Fruit fly (Drosophila melanogaster) whole organism, embryonic: ENCODE results near the gene Ufsp2.

Experiments
- Blimp-1 ChIP-seq: fragments of 200-800 bp; sonication (Bioruptor generic); optimal IDR thresholded peaks from 3 replicates; lab custom pipeline; 2018; ENCODE audit warnings: missing biosample characterization, missing genetic modification characterization, mild to moderate bottlenecking, moderate library complexity, missing genetic modification reagents
- CG10209 ChIP-seq: fragments of 200-800 bp; sonication (Bioruptor generic); optimal IDR thresholded peaks from 3 replicates; lab custom pipeline; 2017; ENCODE audit warnings: missing biosample characterization, mild to moderate bottlenecking, missing genetic modification characterization, missing genetic modification reagents
- CG17328 ChIP-seq: fragments of 200-800 bp; sonication (Bioruptor generic); IDR thresholded peaks from 2 replicates; pipeline ENCODE4 v1.3.6; 2022; ENCODE audit warnings: missing biosample characterization, missing genetic modification characterization
- CG18619 ChIP-seq: fragments of 200-800 bp; sonication (Bioruptor generic); optimal IDR thresholded peaks from 3 replicates; lab custom pipeline; 2017; ENCODE audit warnings: missing biosample characterization, mild to moderate bottlenecking, missing genetic modification characterization
- CG3995 ChIP-seq: fragments of 200-800 bp; sonication (Bioruptor generic); optimal IDR thresholded peaks from 3 replicates; lab custom pipeline; 2016; ENCODE audit warnings: missing biosample characterization, missing genetic modification characterization
- CG42726 ChIP-seq: fragments of 200-800 bp; sonication (Bioruptor generic); IDR thresholded peaks from 2 replicates; pipeline ENCODE4 v1.3.6; 2022; ENCODE audit warnings: missing biosample characterization, missing genetic modification characterization; ENCODE audit not compliant: partially characterized antibody
- CG43689 ChIP-seq: fragments of 200-800 bp; sonication (Bioruptor generic); IDR thresholded peaks from 2 replicates; pipeline ENCODE4 v1.3.6; 2022; ENCODE audit warnings: missing biosample characterization, missing genetic modification characterization
- CG7271 ChIP-seq: fragments of 200-800 bp; sonication (Bioruptor generic); optimal IDR thresholded peaks from 2 replicates; lab custom pipeline; 2018; ENCODE audit warnings: missing biosample characterization, mild to moderate bottlenecking, missing genetic modification characterization, moderate library complexity
- CG7372 ChIP-seq: fragments of 200-800 bp; sonication (Bioruptor generic); IDR thresholded peaks from 2 replicates; pipeline ENCODE4 v1.3.6; 2022; ENCODE audit warnings: missing biosample characterization, missing genetic modification characterization
- CG7745 ChIP-seq: fragments of 200-800 bp; sonication (Bioruptor generic); optimal IDR thresholded peaks from 2 replicates; lab custom pipeline; 2018; ENCODE audit warnings: missing biosample characterization, mild to moderate bottlenecking, missing genetic modification characterization, moderate library complexity
- CG8944 ChIP-seq: fragments of 200-800 bp; sonication (Bioruptor generic); optimal IDR thresholded peaks from 3 replicates; lab custom pipeline; 2016; ENCODE audit warnings: missing biosample characterization, missing genetic modification characterization
- CHES-1-like ChIP-seq: fragments of 200-800 bp; sonication (Bioruptor generic); optimal IDR thresholded peaks from 2 replicates; lab custom pipeline; 2016; ENCODE audit warnings: missing biosample characterization, missing genetic modification characterization
- Dfd ChIP-seq, 2 experiments: fragments of >200 bp; optimal IDR thresholded peaks; 2 replicates each; lab custom pipeline; 2017; ENCODE audit warnings: missing biosample characterization in 2 of 2, missing genetic modification characterization in 2 of 2
- Doc3 ChIP-seq: fragments of 200-800 bp; sonication (Bioruptor generic); IDR thresholded peaks from 3 replicates; pipeline ENCODE4 v1.3.6; 2022; ENCODE audit warnings: missing biosample characterization, missing genetic modification characterization; ENCODE audit not compliant: partially characterized antibody
- E2f1 ChIP-seq: fragments of 200-800 bp; sonication (Bioruptor generic); IDR thresholded peaks from 2 replicates; pipeline ENCODE4 v1.3.6; 2022; ENCODE audit warnings: missing biosample characterization, missing genetic modification characterization
- E2f2 ChIP-seq: fragments of 200-800 bp; sonication (Bioruptor generic); IDR thresholded peaks from 2 replicates; pipeline ENCODE4 v1.3.6; 2022; ENCODE audit warnings: missing biosample characterization, missing genetic modification characterization
- Elba2 ChIP-seq: fragments of 200-800 bp; sonication (Bioruptor generic); optimal IDR thresholded peaks from 3 replicates; lab custom pipeline; 2016; ENCODE audit warnings: missing biosample characterization, missing genetic modification characterization
- Hr39 ChIP-seq: fragments of >200 bp; optimal IDR thresholded peaks from 2 replicates; lab custom pipeline; 2017
- Hr51 ChIP-seq, 2 experiments: fragments of 200-800 bp; sonication (Bioruptor generic); optimal IDR thresholded peaks; 2 replicates in 1 of 2; 3 replicates in 1 of 2; lab custom pipeline; 2016 to 2018; ENCODE audit warnings: missing biosample characterization in 2 of 2, missing genetic modification characterization in 2 of 2, mild to moderate bottlenecking in 1 of 2, moderate library complexity in 1 of 2
- MESR4 ChIP-seq: fragments of 200-800 bp; sonication (Bioruptor generic); optimal IDR thresholded peaks from 2 replicates; lab custom pipeline; 2018; ENCODE audit warnings: missing biosample characterization, mild to moderate bottlenecking, missing genetic modification characterization, moderate library complexity
- Mad ChIP-seq: fragments of 200-800 bp; sonication (Bioruptor generic); optimal IDR thresholded peaks from 2 replicates; lab custom pipeline; 2016; ENCODE audit warnings: missing biosample characterization, missing genetic modification characterization
- Oaz ChIP-seq: fragments of 200-800 bp; sonication (Bioruptor generic); IDR thresholded peaks from 2 replicates; pipeline ENCODE4 v1.3.6; 2022; ENCODE audit warnings: missing biosample characterization, missing genetic modification characterization
- PHDP ChIP-seq: fragments of 200-800 bp; sonication (Bioruptor generic); optimal IDR thresholded peaks from 3 replicates; lab custom pipeline; 2018; ENCODE audit warnings: missing biosample characterization, mild to moderate bottlenecking, missing genetic modification characterization, moderate library complexity
- Pdp1 ChIP-seq, 2 experiments: fragments of 200-800 bp; sonication (Bioruptor generic); optimal IDR thresholded peaks; 3 replicates each; lab custom pipeline; 2016; ENCODE audit warnings: missing biosample characterization in 2 of 2, missing genetic modification characterization in 2 of 2, mild to moderate bottlenecking in 1 of 2, moderate library complexity in 1 of 2
- Stat92E ChIP-seq, 3 experiments: fragments of >200 bp in 2 of 3; fragments of 200-800 bp in 1 of 3; sonication (Bioruptor generic) in 1 of 3; optimal IDR thresholded peaks; 2 replicates each; lab custom pipeline; 2017 to 2019; ENCODE audit warnings: missing biosample characterization in 3 of 3, missing genetic modification characterization in 3 of 3, mild to moderate bottlenecking in 1 of 3, moderate library complexity in 1 of 3
- Trl ChIP-seq, 3 experiments: fragments of >200 bp in 2 of 3; fragments of 200-800 bp in 1 of 3; sonication (Bioruptor generic) in 1 of 3; optimal IDR thresholded peaks; 2 replicates in 1 of 3; 3 replicates in 2 of 3; lab custom pipeline; 2016 to 2017; ENCODE audit warnings: missing biosample characterization in 1 of 3, missing genetic modification characterization in 1 of 3
- cad ChIP-seq: fragments of >200 bp; optimal IDR thresholded peaks from 2 replicates; lab custom pipeline; 2017; ENCODE audit warnings: missing biosample characterization, missing genetic modification characterization
- chinmo ChIP-seq: fragments of 200-800 bp; sonication (Bioruptor generic); IDR thresholded peaks from 4 replicates; pipeline ENCODE4 v1.3.6; 2022; ENCODE audit warnings: missing biosample characterization, missing genetic modification characterization; ENCODE audit not compliant: partially characterized antibody
- croc ChIP-seq: fragments of 200-800 bp; sonication (Bioruptor generic); conservative IDR thresholded peaks from 3 replicates; pipeline ENCODE4 v1.3.6; 2022; ENCODE audit warnings: missing biosample characterization, missing genetic modification characterization
- dmrt11E ChIP-seq: fragments of 200-800 bp; sonication (Bioruptor generic); optimal IDR thresholded peaks from 3 replicates; lab custom pipeline; 2018; ENCODE audit warnings: missing biosample characterization, mild to moderate bottlenecking, missing genetic modification characterization, moderate library complexity
- eyg ChIP-seq: fragments of 200-800 bp; sonication (Bioruptor generic); optimal IDR thresholded peaks from 3 replicates; lab custom pipeline; 2016; ENCODE audit warnings: missing biosample characterization, missing genetic modification characterization
- fu2 ChIP-seq: fragments of 200-800 bp; sonication (Bioruptor generic); optimal IDR thresholded peaks from 2 replicates; lab custom pipeline; 2016; ENCODE audit warnings: missing biosample characterization, missing genetic modification characterization
- gcm ChIP-seq: fragments of 200-800 bp; sonication (Bioruptor generic); optimal IDR thresholded peaks from 2 replicates; lab custom pipeline; 2019; ENCODE audit warnings: missing biosample characterization, mild to moderate bottlenecking, missing genetic modification characterization, moderate library complexity
- insv ChIP-seq, 2 experiments: fragments of 200-800 bp; sonication (Bioruptor generic); optimal IDR thresholded peaks; 3 replicates each; lab custom pipeline; 2016 to 2018; ENCODE audit warnings: missing biosample characterization in 2 of 2, missing genetic modification characterization in 2 of 2
- mld ChIP-seq: fragments of 200-800 bp; sonication (Bioruptor generic); IDR thresholded peaks from 3 replicates; pipeline ENCODE4 v1.3.6; 2022; ENCODE audit warnings: missing biosample characterization, missing genetic modification characterization; ENCODE audit not compliant: partially characterized antibody
- nau ChIP-seq: fragments of 200-800 bp; sonication (Bioruptor generic); optimal IDR thresholded peaks from 3 replicates; lab custom pipeline; 2017; ENCODE audit warnings: missing biosample characterization, mild to moderate bottlenecking, missing genetic modification characterization, missing genetic modification reagents
- nmo ChIP-seq: fragments of 200-800 bp; sonication (Bioruptor generic); optimal IDR thresholded peaks from 2 replicates; lab custom pipeline; 2018; ENCODE audit warnings: missing biosample characterization, mild to moderate bottlenecking, missing genetic modification characterization, moderate library complexity
- pan ChIP-seq, 4 experiments: fragments of >200 bp in 3 of 4; fragments of 200-800 bp in 1 of 4; sonication (Bioruptor generic) in 1 of 4; optimal IDR thresholded peaks in 3 of 4; IDR thresholded peaks in 1 of 4; 2 replicates each; pipeline versions ENCODE4 v1.3.6 to Lab custom; 2017 to 2022; ENCODE audit warnings: missing biosample characterization in 2 of 4, missing genetic modification characterization in 2 of 4, mixed read lengths in 1 of 4
- seq ChIP-seq: fragments of 200-800 bp; sonication (Bioruptor generic); IDR thresholded peaks from 2 replicates; pipeline ENCODE4 v1.3.6; 2022; ENCODE audit warnings: missing biosample characterization, missing genetic modification characterization
- sima ChIP-seq: fragments of 200-800 bp; sonication (Bioruptor generic); optimal IDR thresholded peaks from 2 replicates; lab custom pipeline; 2016; ENCODE audit warnings: missing biosample characterization, missing genetic modification characterization
- stc ChIP-seq: fragments of 200-800 bp; sonication (Bioruptor generic); IDR thresholded peaks from 2 replicates; pipeline ENCODE4 v1.3.6; 2022; ENCODE audit warnings: missing biosample characterization, missing genetic modification characterization
- sug ChIP-seq: fragments of 200-800 bp; optimal IDR thresholded peaks from 2 replicates; lab custom pipeline; 2019; ENCODE audit warnings: missing biosample characterization, mild to moderate bottlenecking, missing genetic modification characterization, moderate library complexity
- tll ChIP-seq, 2 experiments: fragments of 200-800 bp in 1 of 2; fragments of >200 bp in 1 of 2; sonication (Bioruptor generic) in 1 of 2; optimal IDR thresholded peaks; 2 replicates each; lab custom pipeline; 2017 to 2019; ENCODE audit warnings: missing biosample characterization in 2 of 2, missing genetic modification characterization in 2 of 2, mild to moderate bottlenecking in 1 of 2, moderate library complexity in 1 of 2
- tup ChIP-seq: fragments of 200-800 bp; sonication (Bioruptor generic); optimal IDR thresholded peaks from 2 replicates; lab custom pipeline; 2016; ENCODE audit warnings: missing biosample characterization, mild to moderate bottlenecking, missing genetic modification characterization, moderate library complexity
- vvl ChIP-seq: fragments of 200-800 bp; sonication (Bioruptor generic); IDR thresholded peaks from 2 replicates; pipeline ENCODE4 v1.3.6; 2022; ENCODE audit warnings: missing biosample characterization, missing genetic modification characterization
- wor ChIP-seq: fragments of 200-800 bp; sonication (Bioruptor generic); IDR thresholded peaks from 2 replicates; pipeline ENCODE4 v1.3.6; 2022; ENCODE audit warnings: missing biosample characterization, missing genetic modification characterization

Ufsp2 gene

DNA sequence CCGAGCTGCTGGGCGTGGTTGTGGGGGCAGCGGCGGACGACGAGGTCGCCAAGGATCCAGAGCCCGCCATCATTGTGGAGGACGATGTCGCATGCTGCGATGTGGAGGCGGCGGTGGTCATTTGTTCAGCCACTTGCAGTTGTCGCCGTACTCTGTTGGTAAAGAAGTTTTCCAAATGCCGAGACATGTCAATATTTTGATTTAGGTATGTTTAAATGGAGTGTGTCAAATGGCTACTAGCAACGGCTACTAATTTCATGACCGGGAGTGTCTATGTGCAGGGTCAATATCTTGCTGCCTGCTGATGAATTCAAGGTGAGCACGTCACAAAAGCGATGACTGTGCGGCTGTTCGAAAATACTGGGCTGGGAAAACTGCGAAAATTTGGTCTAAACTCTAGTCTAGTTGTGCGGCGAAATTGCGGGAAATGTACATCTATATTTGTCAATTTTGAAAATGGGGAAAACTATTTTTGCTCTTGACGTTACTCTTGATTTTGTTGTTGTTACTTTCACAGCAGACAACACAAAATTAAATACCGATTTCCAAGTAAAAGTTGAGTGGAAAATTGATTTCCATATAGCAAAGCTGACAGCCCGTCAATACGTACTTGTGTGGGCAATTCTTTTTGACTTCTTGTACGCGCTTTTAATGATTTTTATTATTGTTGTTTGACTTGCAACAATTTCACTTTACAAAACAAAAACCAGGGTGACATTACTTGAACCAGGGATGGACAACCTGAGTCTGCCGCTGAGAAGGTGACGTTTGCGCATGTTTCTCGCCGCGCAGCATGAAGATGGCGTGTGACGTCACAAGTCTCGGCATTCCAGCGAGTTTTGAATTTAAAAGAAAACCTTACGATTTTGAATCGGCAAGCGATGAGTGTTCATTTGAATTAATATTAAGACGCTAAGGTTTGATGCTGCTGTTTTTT lies 11.3 kb downstream of the Ufsp2 start, which contains the start of gene CG7656 (continued):
- TF ChIP-seq CG10209: peak; percentile 22
- no peak for TF ChIP-seq sima (GFP tag; lab: Kevin White, UChicago)
- TF ChIP-seq fu2: peak; percentile 77
- peak; percentile 53 for TF ChIP-seq tup (GFP tag; lab: Kevin White, UChicago)
- no peak for TF ChIP-seq Oaz
- TF ChIP-seq Pdp1 (GFP tag; optimal IDR thresholded peaks at IDR 0.05; lab: Kevin White, UChicago): peak; percentile 64 to 76
- peak; percentile 59 for TF ChIP-seq CG3995 (GFP tag; lab: Kevin White, UChicago)
- TF ChIP-seq Elba2: no peak
- peak; percentile 45 for TF ChIP-seq stc (GFP tag; lab: Robert Waterston, UW)
- peak; percentile 57 for TF ChIP-seq CG17328 (GFP tag; lab: Robert Waterston, UW)
- TF ChIP-seq E2f1: peak; percentile 28; the same call in 1 of the 2 replicates
- TF ChIP-seq insv (GFP tag; optimal IDR thresholded peaks at IDR 0.05; lab: Kevin White, UChicago): no peak
- TF ChIP-seq CG18619: no peak
- peak; percentile 89 for TF ChIP-seq CHES-1-like (GFP tag; lab: Kevin White, UChicago)
- peak; percentile 68 for TF ChIP-seq CG7372 (GFP tag; lab: Robert Waterston, UW)
- no peak for TF ChIP-seq dmrt11E
- no peak for TF ChIP-seq CG7745 (tag; lab: Kevin White, UChicago)
- TF ChIP-seq croc (GFP tag; lab: Robert Waterston, UW): no peak; the same call in 2 of the 3 replicates
- TF ChIP-seq Trl (optimal IDR thresholded peaks at IDR 0.05; lab: Kevin White, UChicago): peak in 1 of 2 experiments; percentile 57
- TF ChIP-seq Trl (GFP tag; optimal IDR thresholded peaks at IDR 0.05; lab: Kevin White, UChicago): peak; percentile 93
- TF ChIP-seq mld (GFP tag; lab: Robert Waterston, UW): no peak
- TF ChIP-seq vvl (GFP tag; lab: Robert Waterston, UW): peak; percentile 61
- no peak for TF ChIP-seq CG42726
- TF ChIP-seq seq (GFP tag; lab: Robert Waterston, UW): peak; percentile 53; the same call in 1 of the 2 replicates
- no peak for TF ChIP-seq Hr39 (lab: Kevin White, UChicago)
- TF ChIP-seq pan (optimal IDR thresholded peaks at IDR 0.05; lab: Kevin White, UChicago): no peak
- peak in 1 of 2 experiments; percentile 71 for TF ChIP-seq pan (GFP tag; optimal IDR thresholded peaks at IDR 0.05 in 1 of 2, IDR thresholded peaks at IDR 0.05 in 1 of 2)
- 0 out of 4 replicates have a peak, but pooled peaks have one; percentile 72 for TF ChIP-seq chinmo (GFP tag; lab: Robert Waterston, UW)
- no peak for TF ChIP-seq CG43689 (GFP tag; lab: Robert Waterston, UW)
- TF ChIP-seq nau: no peak
- TF ChIP-seq sug (tag; lab: Kevin White, UChicago): no peak
- no peak for TF ChIP-seq Stat92E (GFP tag; optimal IDR thresholded peaks at IDR 0.05; lab: Kevin White, UChicago)
- TF ChIP-seq MESR4 (GFP tag; lab: Kevin White, UChicago): peak; percentile 89
- no peak for TF ChIP-seq Dfd (GFP tag; optimal IDR thresholded peaks at IDR 0.05; lab: Kevin White, UChicago)
- peak; percentile 4 to 82 for TF ChIP-seq Hr51 (GFP tag; optimal IDR thresholded peaks at IDR 0.05; lab: Kevin White, UChicago)
- peak; percentile 32 for TF ChIP-seq nmo (GFP tag; lab: Kevin White, UChicago)
- no peak for TF ChIP-seq gcm (GFP tag; lab: Kevin White, UChicago)
- TF ChIP-seq E2f2 (GFP tag; lab: Robert Waterston, UW): peak; percentile 5
- TF ChIP-seq cad (GFP tag; lab: Kevin White, UChicago): no peak
- TF ChIP-seq CG8944: peak; percentile 79
- peak; percentile 18 for TF ChIP-seq PHDP (tag; lab: Kevin White, UChicago)
- TF ChIP-seq Mad (GFP tag; lab: Kevin White, UChicago): peak; percentile 81
- peak in 1 of 2 experiments; percentile 36 for TF ChIP-seq tll (GFP tag; optimal IDR thresholded peaks at IDR 0.05; lab: Kevin White, UChicago)
- TF ChIP-seq eyg: peak; percentile 60
- no peak for TF ChIP-seq Blimp-1
- TF ChIP-seq Doc3: 0 out of 3 replicates have a peak, but pooled peaks have one; percentile 22
- TF ChIP-seq CG7271 (tag; lab: Kevin White, UChicago): no peak
- no peak for TF ChIP-seq wor
